Fruit fly (Drosophila melanogaster) whole organism, embryonic: Measurements from ENCODE around the gene IFT54.

Experiments
- B-H1 ChIP-seq: fragments of 200-800 bp; sonication (Bioruptor generic); IDR thresholded peaks from 3 replicates; pipeline ENCODE4 v1.3.6; 2022; ENCODE audit warnings: missing biosample characterization, missing genetic modification characterization
- BtbVII ChIP-seq: fragments of 200-800 bp; sonication (Bioruptor generic); optimal IDR thresholded peaks from 3 replicates; lab custom pipeline; 2017; ENCODE audit warnings: missing biosample characterization, mild to moderate bottlenecking, missing genetic modification characterization
- CG10147 ChIP-seq: fragments of 200-800 bp; sonication (Bioruptor generic); optimal IDR thresholded peaks from 2 replicates; lab custom pipeline; 2019; ENCODE audit warnings: missing biosample characterization, mild to moderate bottlenecking, missing genetic modification characterization, moderate library complexity
- CG10274 ChIP-seq: fragments of 200-800 bp; sonication (Bioruptor generic); optimal IDR thresholded peaks from 3 replicates; lab custom pipeline; 2017; ENCODE audit warnings: missing biosample characterization, mild to moderate bottlenecking, missing genetic modification characterization
- CG10543 ChIP-seq: fragments of 200-800 bp; sonication (Bioruptor generic); optimal IDR thresholded peaks from 3 replicates; lab custom pipeline; 2017; ENCODE audit warnings: missing biosample characterization, mild to moderate bottlenecking, missing genetic modification characterization, moderate library complexity
- CG10654 ChIP-seq: fragments of 200-800 bp; sonication (Bioruptor generic); optimal IDR thresholded peaks from 2 replicates; lab custom pipeline; 2016; ENCODE audit warnings: missing biosample characterization, missing genetic modification characterization
- CG11695 ChIP-seq: fragments of 200-800 bp; sonication (Bioruptor generic); IDR thresholded peaks from 3 replicates; pipeline ENCODE4 v1.3.6; 2022; ENCODE audit warnings: missing biosample characterization, missing genetic modification characterization
- CG13424 ChIP-seq: fragments of 200-800 bp; sonication (Bioruptor generic); optimal IDR thresholded peaks from 2 replicates; lab custom pipeline; 2019; ENCODE audit warnings: missing biosample characterization, mild to moderate bottlenecking, missing genetic modification characterization, moderate library complexity
- CG14050 ChIP-seq: fragments of 200-800 bp; sonication (Bioruptor generic); IDR thresholded peaks from 3 replicates; pipeline ENCODE4 v1.3.6; 2022; ENCODE audit warnings: missing biosample characterization, missing genetic modification characterization
- CG15696 ChIP-seq: fragments of 200-800 bp; sonication (Bioruptor generic); optimal IDR thresholded peaks from 2 replicates; lab custom pipeline; 2019; ENCODE audit warnings: missing biosample characterization, mild to moderate bottlenecking, missing genetic modification characterization, moderate library complexity
- CG17186 ChIP-seq: fragments of 200-800 bp; sonication (Bioruptor generic); optimal IDR thresholded peaks from 3 replicates; lab custom pipeline; 2017; ENCODE audit warnings: missing biosample characterization, missing genetic modification reagents, missing genetic modification characterization
- CG2889 ChIP-seq: fragments of 200-800 bp; sonication (Bioruptor generic); IDR thresholded peaks from 3 replicates; pipeline ENCODE4 v1.3.6; 2022; ENCODE audit warnings: missing biosample characterization, missing genetic modification characterization
- CG30020 ChIP-seq: fragments of 200-800 bp; optimal IDR thresholded peaks from 2 replicates; lab custom pipeline; 2019; ENCODE audit warnings: missing biosample characterization, mild to moderate bottlenecking, missing genetic modification characterization, moderate library complexity
- CG4360 ChIP-seq: fragments of 200-800 bp; sonication (Bioruptor generic); IDR thresholded peaks from 2 replicates; pipeline ENCODE4 v1.3.6; 2022; ENCODE audit warnings: missing biosample characterization, missing genetic modification characterization
- CG4854 ChIP-seq: fragments of 200-800 bp; sonication (Bioruptor generic); optimal IDR thresholded peaks from 2 replicates; lab custom pipeline; 2016; ENCODE audit warnings: missing biosample characterization, missing genetic modification characterization, inconsistent platforms
- CG6791 ChIP-seq: fragments of 200-800 bp; sonication (Bioruptor generic); IDR thresholded peaks from 3 replicates; pipeline ENCODE4 v1.3.6; 2022; ENCODE audit warnings: missing biosample characterization, missing genetic modification characterization; ENCODE audit not compliant: partially characterized antibody
- CG7357 ChIP-seq: fragments of 200-800 bp; sonication (Bioruptor generic); IDR thresholded peaks from 3 replicates; pipeline ENCODE4 v1.3.6; 2022; ENCODE audit warnings: missing biosample characterization, missing genetic modification characterization
- D19A ChIP-seq: fragments of 200-800 bp; optimal IDR thresholded peaks from 3 replicates; lab custom pipeline; 2019; ENCODE audit warnings: missing biosample characterization, mild to moderate bottlenecking, missing genetic modification characterization, moderate library complexity
- Dad ChIP-seq: fragments of 200-800 bp; sonication (Bioruptor generic); optimal IDR thresholded peaks from 3 replicates; lab custom pipeline; 2016; ENCODE audit warnings: missing biosample characterization, missing genetic modification characterization
- Deaf1 ChIP-seq: fragments of 200-800 bp; optimal IDR thresholded peaks from 3 replicates; lab custom pipeline; 2019; ENCODE audit warnings: missing biosample characterization, mild to moderate bottlenecking, missing genetic modification characterization, moderate library complexity
- Dip2 ChIP-seq: fragments of 200-800 bp; sonication (Bioruptor generic); IDR thresholded peaks from 2 replicates; pipeline ENCODE4 v1.3.6; 2022; ENCODE audit warnings: missing biosample characterization, missing genetic modification characterization
- E2f1 ChIP-seq: fragments of 200-800 bp; sonication (Bioruptor generic); IDR thresholded peaks from 2 replicates; pipeline ENCODE4 v1.3.6; 2022; ENCODE audit warnings: missing biosample characterization, missing genetic modification characterization
- ERR ChIP-seq: fragments of 200-800 bp; sonication (Bioruptor generic); optimal IDR thresholded peaks from 2 replicates; lab custom pipeline; 2016; ENCODE audit warnings: missing biosample characterization, missing genetic modification characterization
- Fer3 ChIP-seq: fragments of 200-800 bp; sonication (Bioruptor generic); optimal IDR thresholded peaks from 2 replicates; lab custom pipeline; 2018; ENCODE audit warnings: missing biosample characterization, mild to moderate bottlenecking, missing genetic modification characterization, moderate library complexity
- GATAe ChIP-seq: fragments of 200-800 bp; sonication (Bioruptor generic); conservative IDR thresholded peaks from 2 replicates; pipeline ENCODE4 v1.3.6; 2022; ENCODE audit warnings: missing biosample characterization, missing genetic modification characterization
- H15 ChIP-seq: fragments of 200-800 bp; sonication (Bioruptor generic); IDR thresholded peaks from 3 replicates; pipeline ENCODE4 v1.3.6; 2022; ENCODE audit warnings: missing biosample characterization, missing genetic modification characterization
- HmgZ ChIP-seq: fragments of 200-800 bp; sonication (Bioruptor generic); optimal IDR thresholded peaks from 2 replicates; lab custom pipeline; 2018; ENCODE audit warnings: missing biosample characterization, mild to moderate bottlenecking, missing genetic modification characterization
- Lim3 ChIP-seq: fragments of 200-800 bp; sonication (Bioruptor generic); IDR thresholded peaks from 2 replicates; pipeline ENCODE4 v1.3.6; 2022; ENCODE audit warnings: missing biosample characterization, missing genetic modification characterization
- Oli ChIP-seq: fragments of 200-800 bp; sonication (Bioruptor generic); optimal IDR thresholded peaks from 2 replicates; lab custom pipeline; 2018; ENCODE audit warnings: missing biosample characterization, mild to moderate bottlenecking, missing genetic modification characterization, moderate library complexity
- Sin3A ChIP-seq: fragments of >200 bp; optimal IDR thresholded peaks from 2 replicates; lab custom pipeline; 2018
- Stat92E ChIP-seq, 3 experiments: fragments of >200 bp in 2 of 3; fragments of 200-800 bp in 1 of 3; sonication (Bioruptor generic) in 1 of 3; optimal IDR thresholded peaks; 2 replicates each; lab custom pipeline; 2017 to 2019; ENCODE audit warnings: missing biosample characterization in 3 of 3, missing genetic modification characterization in 3 of 3, mild to moderate bottlenecking in 1 of 3, moderate library complexity in 1 of 3
- Taf1 ChIP-seq: fragments of 200-800 bp; sonication (Bioruptor generic); IDR thresholded peaks from 2 replicates; pipeline ENCODE4 v1.3.6; 2022; ENCODE audit warnings: missing biosample characterization, missing genetic modification characterization
- Usf ChIP-seq: fragments of 200-800 bp; sonication (Bioruptor generic); optimal IDR thresholded peaks from 2 replicates; lab custom pipeline; 2017; ENCODE audit warnings: missing genotype, missing biosample characterization, missing genetic modification characterization
- Xrp1 ChIP-seq: fragments of 200-800 bp; sonication (Bioruptor generic); IDR thresholded peaks from 2 replicates; pipeline ENCODE4 v1.3.6; 2022; ENCODE audit warnings: missing biosample characterization, missing genetic modification characterization
- ase ChIP-seq: fragments of 200-800 bp; sonication (Bioruptor generic); IDR thresholded peaks from 3 replicates; pipeline ENCODE4 v1.3.6; 2022; ENCODE audit warnings: missing biosample characterization, missing genetic modification characterization
- eyg ChIP-seq: fragments of 200-800 bp; sonication (Bioruptor generic); optimal IDR thresholded peaks from 3 replicates; lab custom pipeline; 2016; ENCODE audit warnings: missing biosample characterization, missing genetic modification characterization
- hkb ChIP-seq, 2 experiments: fragments of 200-800 bp in 1 of 2; fragments of >200 bp in 1 of 2; sonication (Bioruptor generic) in 1 of 2; IDR thresholded peaks in 1 of 2; optimal IDR thresholded peaks in 1 of 2; 2 replicates each; pipeline versions ENCODE4 v1.3.6 to Lab custom; 2017 to 2022; ENCODE audit warnings: missing biosample characterization in 1 of 2, missing genetic modification characterization in 1 of 2
- kay ChIP-seq: fragments of 200-800 bp; sonication (Bioruptor generic); optimal IDR thresholded peaks from 2 replicates; lab custom pipeline; 2016; ENCODE audit warnings: missing biosample characterization, missing genetic modification characterization
- nerfin-1 ChIP-seq: fragments of 200-800 bp; sonication (Bioruptor generic); optimal IDR thresholded peaks from 3 replicates; lab custom pipeline; 2019; ENCODE audit warnings: missing biosample characterization, mild to moderate bottlenecking, missing genetic modification characterization, moderate library complexity
- otp ChIP-seq: fragments of 200-800 bp; sonication (Bioruptor generic); IDR thresholded peaks from 3 replicates; pipeline ENCODE4, ENCODE4 v1.3.6; 2022; ENCODE audit warnings: missing biosample characterization, missing genetic modification characterization
- peb ChIP-seq: fragments of 200-800 bp; sonication (Bioruptor generic); IDR thresholded peaks from 2 replicates; pipeline ENCODE4 v1.3.6; 2022; ENCODE audit warnings: missing biosample characterization, missing genetic modification characterization
- pfk ChIP-seq: fragments of 200-800 bp; sonication (Bioruptor generic); optimal IDR thresholded peaks from 2 replicates; lab custom pipeline; 2018; ENCODE audit warnings: missing biosample characterization, mild to moderate bottlenecking, missing genetic modification characterization, moderate library complexity
- pho ChIP-seq: fragments of 200-800 bp; sonication (Bioruptor generic); optimal IDR thresholded peaks from 2 replicates; lab custom pipeline; 2016; ENCODE audit warnings: missing biosample characterization, missing genetic modification characterization
- run ChIP-seq: fragments of 200-800 bp; sonication (Bioruptor generic); optimal IDR thresholded peaks from 3 replicates; lab custom pipeline; 2018; ENCODE audit warnings: missing biosample characterization, mild to moderate bottlenecking, missing genetic modification characterization
- salm ChIP-seq: fragments of 200-800 bp; sonication (Bioruptor generic); optimal IDR thresholded peaks from 2 replicates; lab custom pipeline; 2018; ENCODE audit warnings: missing biosample characterization, mild to moderate bottlenecking, missing genetic modification characterization
- sisA ChIP-seq: fragments of 200-800 bp; sonication (Bioruptor generic); IDR thresholded peaks from 2 replicates; pipeline ENCODE4 v1.3.6; 2022; ENCODE audit warnings: missing biosample characterization, missing genetic modification characterization
- sob ChIP-seq: fragments of 200-800 bp; sonication (Bioruptor generic); IDR thresholded peaks from 2 replicates; pipeline ENCODE4 v1.3.6; 2022; ENCODE audit warnings: missing biosample characterization, missing genetic modification characterization
- trem ChIP-seq: fragments of 200-800 bp; optimal IDR thresholded peaks from 3 replicates; lab custom pipeline; 2019; ENCODE audit warnings: missing biosample characterization, mild to moderate bottlenecking, missing genetic modification characterization, moderate library complexity
- vfl ChIP-seq: fragments of 200-800 bp; sonication (Bioruptor generic); optimal IDR thresholded peaks from 2 replicates; lab custom pipeline; 2016; ENCODE audit warnings: missing biosample characterization, missing genetic modification characterization
- z ChIP-seq: fragments of 200-800 bp; sonication (Bioruptor generic); IDR thresholded peaks from 3 replicates; pipeline ENCODE4 v1.3.6; 2022; ENCODE audit warnings: missing biosample characterization, missing genetic modification characterization
- zen ChIP-seq: fragments of 200-800 bp; sonication (Bioruptor generic); optimal IDR thresholded peaks from 3 replicates; lab custom pipeline; 2018; ENCODE audit warnings: missing biosample characterization, mild to moderate bottlenecking, missing genetic modification characterization, moderate library complexity

Gene IFT54

dm6 chr3R:14283754-14284421 lies 18.3 kb upstream of the IFT54 start (continued):
- TF ChIP-seq ERR: peak; percentile 89
- TF ChIP-seq Stat92E (GFP tag; optimal IDR thresholded peaks at IDR 0.05; lab: Kevin White, UChicago): peak in 1 of 3 experiments; percentile 94
- TF ChIP-seq otp (GFP tag; lab: Robert Waterston, UW): no peak
- no peak for TF ChIP-seq CG4360 (GFP tag; lab: Robert Waterston, UW)
- peak; percentile 96 for TF ChIP-seq CG4854 (GFP tag; lab: Kevin White, UChicago)
- peak; percentile 99 for TF ChIP-seq CG10147
- TF ChIP-seq pfk (GFP tag; lab: Kevin White, UChicago): no peak
- no peak for TF ChIP-seq sisA (GFP tag; lab: Robert Waterston, UW)
- no peak for TF ChIP-seq Xrp1 (GFP tag; lab: Robert Waterston, UW)
- peak; percentile 92 for TF ChIP-seq CG10543 (GFP tag; lab: Kevin White, UChicago)
- peak; percentile 99 for TF ChIP-seq HmgZ
- TF ChIP-seq CG7357 (GFP tag; lab: Robert Waterston, UW): peak; percentile 96
- no peak for TF ChIP-seq z
- TF ChIP-seq Usf (GFP tag; lab: Kevin White, UChicago): peak; percentile 97
- TF ChIP-seq Sin3A (lab: Kevin White, UChicago): no peak
- TF ChIP-seq CG10654: peak; percentile 98
- TF ChIP-seq CG13424 (tag; lab: Kevin White, UChicago): peak; percentile 99
- TF ChIP-seq CG30020 (tag; lab: Kevin White, UChicago): peak; percentile 86
- no peak for TF ChIP-seq B-H1 (GFP tag; lab: Robert Waterston, UW)
- peak; percentile 95 for TF ChIP-seq vfl (GFP tag; lab: Kevin White, UChicago)
- no peak for TF ChIP-seq sob
- peak; percentile 96 for TF ChIP-seq nerfin-1
- peak; percentile 98 for TF ChIP-seq BtbVII (GFP tag; lab: Kevin White, UChicago)
- no peak for TF ChIP-seq CG11695 (GFP tag; lab: Robert Waterston, UW)
- TF ChIP-seq Lim3 (GFP tag; lab: Robert Waterston, UW): no peak
- no peak for TF ChIP-seq CG2889 (GFP tag; lab: Robert Waterston, UW)
- no peak for TF ChIP-seq H15 (GFP tag; lab: Robert Waterston, UW)
- peak; percentile 90 for TF ChIP-seq Deaf1 (tag; lab: Kevin White, UChicago)
- no peak for TF ChIP-seq CG6791 (GFP tag; lab: Robert Waterston, UW)
- TF ChIP-seq run (tag; lab: Kevin White, UChicago): peak; percentile 97
- peak; percentile 96 for TF ChIP-seq zen (tag; lab: Kevin White, UChicago)
- TF ChIP-seq CG14050 (GFP tag; lab: Robert Waterston, UW): no peak
- TF ChIP-seq eyg (GFP tag; lab: Kevin White, UChicago): peak; percentile 57
- TF ChIP-seq kay (GFP tag; lab: Kevin White, UChicago): peak; percentile 96
- TF ChIP-seq hkb (optimal IDR thresholded peaks at IDR 0.05; lab: Kevin White, UChicago): no peak
- TF ChIP-seq hkb (GFP tag; IDR thresholded peaks at IDR 0.05; lab: Robert Waterston, UW): no peak
- TF ChIP-seq ase (GFP tag; lab: Robert Waterston, UW): no peak
- TF ChIP-seq CG17186 (GFP tag; lab: Kevin White, UChicago): peak; percentile 94
- no peak for TF ChIP-seq Dip2
- TF ChIP-seq Dad (GFP tag; lab: Kevin White, UChicago): peak; percentile 92
- TF ChIP-seq CG15696 (tag; lab: Kevin White, UChicago): peak; percentile 87
- TF ChIP-seq Fer3 (tag; lab: Kevin White, UChicago): peak; percentile 99
- TF ChIP-seq trem (tag; lab: Kevin White, UChicago): peak; percentile 95
- TF ChIP-seq D19A: peak; percentile 96
- peak; percentile 91 for TF ChIP-seq CG10274 (GFP tag; lab: Kevin White, UChicago)
- TF ChIP-seq pho (GFP tag; lab: Kevin White, UChicago): peak; percentile 96
- no peak for TF ChIP-seq Taf1 (GFP tag; lab: Robert Waterston, UW)
- TF ChIP-seq Oli (tag; lab: Kevin White, UChicago): peak; percentile 99
- no peak for TF ChIP-seq peb (GFP tag; lab: Robert Waterston, UW)
- TF ChIP-seq E2f1 (GFP tag; lab: Robert Waterston, UW): no peak
- peak; percentile 98 for TF ChIP-seq salm (tag; lab: Kevin White, UChicago)
- no peak for TF ChIP-seq GATAe
